Worm (Caenorhabditis elegans) whole organism, L4 larva: ENCODE data around the gene scl-13.

Experiments
- hmg-1.1 ChIP-seq: fragments of 200-800 bp; sonication (Bioruptor generic); IDR thresholded peaks from 2 replicates; pipeline ENCODE4 v1.3.6; 2022; ENCODE audit warnings: missing genetic modification reagents, missing genetic modification characterization, missing compliant biosample characterization
- lin-13 ChIP-seq: fragments of 150-350 bp; optimal IDR thresholded peaks from 2 replicates; lab custom pipeline; 2014; ENCODE audit warnings: missing biosample characterization, missing genetic modification reagents, missing genetic modification characterization
- lir-3 ChIP-seq: sonication (generic microtip); optimal IDR thresholded peaks from 2 replicates; lab custom pipeline; 2016; ENCODE audit warnings: mild to moderate bottlenecking, missing genetic modification characterization, missing compliant biosample characterization
- mxl-3 ChIP-seq: fragments of 200-800 bp; sonication (Bioruptor generic); optimal IDR thresholded peaks from 2 replicates; lab custom pipeline; 2018; ENCODE audit warnings: mild to moderate bottlenecking, missing genetic modification characterization, missing compliant biosample characterization
- nhr-11 ChIP-seq: fragments of 150-350 bp; optimal IDR thresholded peaks from 2 replicates; lab custom pipeline; 2014; ENCODE audit warnings: missing biosample characterization, missing genetic modification characterization
- nhr-77 ChIP-seq: fragments of 150-350 bp; optimal IDR thresholded peaks from 2 replicates; lab custom pipeline; 2014; ENCODE audit warnings: missing biosample characterization, missing genetic modification characterization
- zfp-3 ChIP-seq: fragments of 200-800 bp; sonication (Bioruptor generic); conservative IDR thresholded peaks from 2 replicates; pipeline ENCODE4 v1.3.6; 2022; ENCODE audit warnings: missing genetic modification reagents, missing genetic modification characterization, missing compliant biosample characterization

- TF ChIP-seq nhr-77 (tag; lab: Kevin White, UChicago) (no peak), lin-13 (GFP tag; lab: Kevin White, UChicago) (no peak), nhr-11 (tag; lab: Kevin White, UChicago) (no peak), mxl-3 (GFP tag; lab: Kevin White, UChicago) (no peak), lir-3 (tag; lab: Kevin White, UChicago) (no peak), zfp-3 (no peak), hmg-1.1 (GFP tag; lab: Robert Waterston, UW) (no peak)
These were observed 21.7 kb downstream of the scl-13 start, which contains the start of gene R08F11.7 for ce11 chrV:3789770-3790169.
